Fruit fly (Drosophila melanogaster) whole organism, embryonic: ENCODE results near the gene CG33331.

Experiments
- B-H1 ChIP-seq: fragments of 200-800 bp; sonication (Bioruptor generic); IDR thresholded peaks from 3 replicates; pipeline ENCODE4 v1.3.6; 2022; ENCODE audit warnings: missing biosample characterization, missing genetic modification characterization
- BEAF-32 ChIP-seq: fragments of 200-800 bp; sonication (Bioruptor generic); optimal IDR thresholded peaks from 3 replicates; lab custom pipeline; 2017; ENCODE audit warnings: missing biosample characterization, missing genetic modification characterization, mild to moderate bottlenecking, moderate library complexity, missing genetic modification reagents
- CG10366 ChIP-seq: fragments of 200-800 bp; sonication (Bioruptor generic); IDR thresholded peaks from 2 replicates; pipeline ENCODE4 v1.3.6; 2022; ENCODE audit warnings: missing biosample characterization, missing genetic modification characterization
- CG10654 ChIP-seq: fragments of 200-800 bp; sonication (Bioruptor generic); optimal IDR thresholded peaks from 2 replicates; lab custom pipeline; 2016; ENCODE audit warnings: missing biosample characterization, missing genetic modification characterization
- CG11247 ChIP-seq: fragments of 200-800 bp; sonication (Bioruptor generic); IDR thresholded peaks from 2 replicates; pipeline ENCODE4 v1.3.6; 2022; ENCODE audit warnings: missing biosample characterization, missing genetic modification characterization
- CG11504 ChIP-seq: fragments of 200-800 bp; sonication (Bioruptor generic); optimal IDR thresholded peaks from 3 replicates; lab custom pipeline; 2019; ENCODE audit warnings: missing biosample characterization, mild to moderate bottlenecking, missing genetic modification characterization, moderate library complexity
- CG12104 ChIP-seq: fragments of 200-800 bp; sonication (Bioruptor generic); optimal IDR thresholded peaks from 3 replicates; lab custom pipeline; 2016; ENCODE audit warnings: missing biosample characterization, missing genetic modification characterization
- CG12155 ChIP-seq: fragments of 200-800 bp; sonication (Bioruptor generic); optimal IDR thresholded peaks from 3 replicates; lab custom pipeline; 2016; ENCODE audit warnings: missing biosample characterization, missing genetic modification characterization
- CG14667 ChIP-seq: fragments of 200-800 bp; sonication (Bioruptor generic); IDR thresholded peaks from 2 replicates; pipeline ENCODE4 v1.3.6; 2022; ENCODE audit warnings: missing biosample characterization, missing genetic modification characterization
- CG1647 ChIP-seq: fragments of 200-800 bp; sonication (Bioruptor generic); optimal IDR thresholded peaks from 3 replicates; lab custom pipeline; 2016; ENCODE audit warnings: missing biosample characterization, missing genetic modification characterization
- CG17186 ChIP-seq: fragments of 200-800 bp; sonication (Bioruptor generic); optimal IDR thresholded peaks from 3 replicates; lab custom pipeline; 2017; ENCODE audit warnings: missing biosample characterization, missing genetic modification reagents, missing genetic modification characterization
- CG31224 ChIP-seq: fragments of 200-800 bp; sonication (Bioruptor generic); IDR thresholded peaks from 2 replicates; pipeline ENCODE4 v1.3.6; 2022; ENCODE audit warnings: missing biosample characterization, missing genetic modification characterization
- CG31441 ChIP-seq: fragments of 200-800 bp; sonication (Bioruptor generic); IDR thresholded peaks from 2 replicates; pipeline ENCODE4 v1.3.6; 2022; ENCODE audit warnings: missing biosample characterization, missing genetic modification characterization
- CG4404 ChIP-seq: fragments of 200-800 bp; sonication (Bioruptor generic); IDR thresholded peaks from 2 replicates; pipeline ENCODE4 v1.3.6; 2022; ENCODE audit warnings: missing biosample characterization, missing genetic modification characterization
- CG6689 ChIP-seq: fragments of 200-800 bp; sonication (Bioruptor generic); IDR thresholded peaks from 2 replicates; pipeline ENCODE4 v1.3.6; 2022; ENCODE audit warnings: missing biosample characterization, missing genetic modification characterization
- CG7928 ChIP-seq: fragments of 200-800 bp; sonication (Bioruptor generic); optimal IDR thresholded peaks from 2 replicates; lab custom pipeline; 2017; ENCODE audit warnings: missing biosample characterization, mild to moderate bottlenecking, missing genetic modification characterization
- CG8359 ChIP-seq: fragments of 200-800 bp; sonication (Bioruptor generic); optimal IDR thresholded peaks from 2 replicates; lab custom pipeline; 2017; ENCODE audit warnings: missing biosample characterization, mild to moderate bottlenecking, missing genetic modification characterization, borderline replicate concordance
- CG8388 ChIP-seq: fragments of 200-800 bp; sonication (Bioruptor generic); optimal IDR thresholded peaks from 2 replicates; lab custom pipeline; 2019; ENCODE audit warnings: missing biosample characterization, mild to moderate bottlenecking, missing genetic modification characterization, moderate library complexity
- CrebB ChIP-seq: fragments of 200-800 bp; sonication (Bioruptor generic); optimal IDR thresholded peaks from 3 replicates; lab custom pipeline; 2018; ENCODE audit warnings: missing biosample characterization, mild to moderate bottlenecking, missing genetic modification characterization
- Dek ChIP-seq: fragments of 200-800 bp; sonication (Bioruptor generic); optimal IDR thresholded peaks from 3 replicates; lab custom pipeline; 2019; ENCODE audit warnings: missing biosample characterization, mild to moderate bottlenecking, missing genetic modification characterization, moderate library complexity
- Dip2 ChIP-seq: fragments of 200-800 bp; sonication (Bioruptor generic); IDR thresholded peaks from 2 replicates; pipeline ENCODE4 v1.3.6; 2022; ENCODE audit warnings: missing biosample characterization, missing genetic modification characterization
- Elba2 ChIP-seq: fragments of 200-800 bp; sonication (Bioruptor generic); optimal IDR thresholded peaks from 3 replicates; lab custom pipeline; 2016; ENCODE audit warnings: missing biosample characterization, missing genetic modification characterization
- Ets65A ChIP-seq: fragments of 200-800 bp; sonication (Bioruptor generic); peaks from one replicate; lab custom pipeline; 2016; ENCODE audit warnings: missing biosample characterization, missing genetic modification characterization
- H15 ChIP-seq: fragments of 200-800 bp; sonication (Bioruptor generic); IDR thresholded peaks from 3 replicates; pipeline ENCODE4 v1.3.6; 2022; ENCODE audit warnings: missing biosample characterization, missing genetic modification characterization
- HLH54F ChIP-seq: fragments of 200-800 bp; sonication (Bioruptor generic); optimal IDR thresholded peaks from 3 replicates; lab custom pipeline; 2016; ENCODE audit warnings: missing biosample characterization, missing genetic modification characterization
- Mes4 ChIP-seq: fragments of 200-800 bp; sonication (Bioruptor generic); optimal IDR thresholded peaks from 2 replicates; lab custom pipeline; 2016; ENCODE audit warnings: missing biosample characterization, missing genetic modification characterization
- Nf-YB ChIP-seq: fragments of 200-800 bp; sonication (Bioruptor generic); optimal IDR thresholded peaks from 3 replicates; lab custom pipeline; 2019; ENCODE audit warnings: missing biosample characterization, mild to moderate bottlenecking, missing genetic modification characterization, moderate library complexity
- Pdp1 ChIP-seq, 2 experiments: fragments of 200-800 bp; sonication (Bioruptor generic); optimal IDR thresholded peaks; 3 replicates each; lab custom pipeline; 2016; ENCODE audit warnings: missing biosample characterization in 2 of 2, missing genetic modification characterization in 2 of 2, mild to moderate bottlenecking in 1 of 2, moderate library complexity in 1 of 2
- Poxn ChIP-seq: fragments of 200-800 bp; sonication (Bioruptor generic); IDR thresholded peaks from 2 replicates; pipeline ENCODE4 v1.3.6; 2022; ENCODE audit warnings: missing biosample characterization, missing genetic modification characterization
- Ptx1 ChIP-seq: fragments of 200-800 bp; sonication (Bioruptor generic); IDR thresholded peaks from 2 replicates; pipeline ENCODE4 v1.3.6; 2022; ENCODE audit warnings: missing biosample characterization, missing genetic modification characterization
- Xrp1 ChIP-seq: fragments of 200-800 bp; sonication (Bioruptor generic); IDR thresholded peaks from 2 replicates; pipeline ENCODE4 v1.3.6; 2022; ENCODE audit warnings: missing biosample characterization, missing genetic modification characterization
- chif ChIP-seq, 2 experiments: fragments of 200-800 bp; sonication (Bioruptor generic); optimal IDR thresholded peaks; 3 replicates each; lab custom pipeline; 2016; ENCODE audit warnings: missing biosample characterization in 2 of 2, missing genetic modification characterization in 2 of 2
- chm ChIP-seq: fragments of 200-800 bp; sonication (Bioruptor generic); IDR thresholded peaks from 2 replicates; pipeline ENCODE4 v1.3.6; 2022; ENCODE audit warnings: missing biosample characterization, missing genetic modification characterization
- corto ChIP-seq: fragments of 200-800 bp; sonication (Bioruptor generic); optimal IDR thresholded peaks from 2 replicates; lab custom pipeline; 2016; ENCODE audit warnings: missing biosample characterization, mild to moderate bottlenecking, missing genetic modification characterization, moderate library complexity
- emc ChIP-seq: fragments of 200-800 bp; sonication (Bioruptor generic); optimal IDR thresholded peaks from 2 replicates; lab custom pipeline; 2016; ENCODE audit warnings: missing biosample characterization, missing genetic modification characterization
- gt ChIP-seq: fragments of 200-800 bp; sonication (Bioruptor generic); IDR thresholded peaks from 2 replicates; pipeline ENCODE4 v1.3.6; 2022; ENCODE audit warnings: missing biosample characterization, missing genetic modification characterization
- kay ChIP-seq: fragments of 200-800 bp; sonication (Bioruptor generic); optimal IDR thresholded peaks from 2 replicates; lab custom pipeline; 2016; ENCODE audit warnings: missing biosample characterization, missing genetic modification characterization
- prd ChIP-seq, 3 experiments: fragments of >200 bp in 2 of 3; fragments of 200-800 bp in 1 of 3; sonication (Bioruptor generic) in 1 of 3; optimal IDR thresholded peaks in 2 of 3; IDR thresholded peaks in 1 of 3; 2 replicates in 2 of 3; 3 replicates in 1 of 3; pipeline versions ENCODE4 v1.3.6 to Lab custom; 2017 to 2022; ENCODE audit warnings: missing biosample characterization in 1 of 3, missing genetic modification characterization in 1 of 3
- ro ChIP-seq: fragments of 200-800 bp; sonication (Bioruptor generic); IDR thresholded peaks from 2 replicates; pipeline ENCODE4 v1.3.6; 2022; ENCODE audit warnings: missing biosample characterization, missing genetic modification characterization
- salm ChIP-seq: fragments of 200-800 bp; sonication (Bioruptor generic); optimal IDR thresholded peaks from 2 replicates; lab custom pipeline; 2018; ENCODE audit warnings: missing biosample characterization, mild to moderate bottlenecking, missing genetic modification characterization
- sens ChIP-seq: fragments of 200-800 bp; sonication (Bioruptor generic); peaks from one replicate; lab custom pipeline; 2016; ENCODE audit warnings: missing biosample characterization, missing genetic modification characterization
- sim ChIP-seq: fragments of 200-800 bp; sonication (Bioruptor generic); IDR thresholded peaks from 2 replicates; pipeline ENCODE4 v1.3.6; 2022; ENCODE audit warnings: missing biosample characterization, missing genetic modification characterization
- slp2 ChIP-seq: fragments of 200-800 bp; sonication (Bioruptor generic); optimal IDR thresholded peaks from 2 replicates; lab custom pipeline; 2016; ENCODE audit warnings: missing biosample characterization, missing genetic modification characterization
- so ChIP-seq: fragments of 200-800 bp; sonication (Bioruptor generic); IDR thresholded peaks from 3 replicates; pipeline ENCODE4 v1.3.6; 2022; ENCODE audit warnings: missing biosample characterization, missing genetic modification characterization
- tup ChIP-seq: fragments of 200-800 bp; sonication (Bioruptor generic); optimal IDR thresholded peaks from 2 replicates; lab custom pipeline; 2016; ENCODE audit warnings: missing biosample characterization, mild to moderate bottlenecking, missing genetic modification characterization, moderate library complexity
- tx ChIP-seq: fragments of 200-800 bp; sonication (Bioruptor generic); optimal IDR thresholded peaks from 2 replicates; lab custom pipeline; 2016; ENCODE audit warnings: missing biosample characterization, missing genetic modification characterization
- wdn ChIP-seq: fragments of 200-800 bp; sonication (Bioruptor generic); IDR thresholded peaks from 2 replicates; pipeline ENCODE4 v1.3.6; 2022; ENCODE audit warnings: missing biosample characterization, missing genetic modification characterization
- zfh1 ChIP-seq: fragments of 200-800 bp; sonication (Bioruptor generic); IDR thresholded peaks from 3 replicates; pipeline ENCODE4 v1.3.6; 2022; ENCODE audit warnings: missing biosample characterization, missing genetic modification characterization

The CG33331 gene

DNA sequence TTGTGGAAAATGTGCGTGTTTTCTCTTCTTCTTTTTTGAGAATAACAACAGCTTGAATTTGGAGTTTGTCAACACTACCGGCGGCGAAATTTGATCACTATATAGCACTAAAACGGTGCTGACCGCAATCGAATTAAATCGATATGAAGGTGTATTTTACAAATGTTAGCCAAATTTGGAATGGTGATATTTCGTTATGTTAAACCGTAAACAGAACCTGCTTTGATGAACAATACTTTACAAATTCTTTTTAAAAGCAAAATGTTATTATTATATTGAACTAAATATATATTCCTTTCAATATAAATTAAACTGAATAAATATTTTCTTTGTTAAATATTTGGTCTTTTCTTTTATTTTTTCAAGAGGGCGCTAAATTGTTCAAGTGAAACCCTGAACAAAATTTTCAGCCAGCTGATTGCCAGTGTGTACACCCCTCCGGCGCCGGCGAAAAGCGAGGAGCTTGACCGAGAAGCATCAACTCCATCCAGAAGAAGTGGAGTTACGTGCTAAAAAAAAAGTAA, at the start of gene CG33331, which contains the start of the genes Rrp6 and CG33332 (continued):
- TF ChIP-seq CG17186 (GFP tag; lab: Kevin White, UChicago) = peak; percentile 54
- no peak for TF ChIP-seq ro (GFP tag; lab: Robert Waterston, UW)
- TF ChIP-seq salm (tag; lab: Kevin White, UChicago) = no peak
- TF ChIP-seq CG12155 (GFP tag; lab: Kevin White, UChicago) = peak; percentile 81
- peak; percentile 56 for TF ChIP-seq CG10366 (GFP tag; lab: Robert Waterston, UW)
- no peak for TF ChIP-seq CG31441
- peak; percentile 55 for TF ChIP-seq CG4404 (GFP tag; lab: Robert Waterston, UW)
- peak; percentile 53 for TF ChIP-seq CG10654 (GFP tag; lab: Kevin White, UChicago)
- no peak for TF ChIP-seq sim (GFP tag; lab: Robert Waterston, UW)
- TF ChIP-seq CG8388 = peak; percentile 31
- peak; percentile 74 for TF ChIP-seq HLH54F (GFP tag; lab: Kevin White, UChicago)
- no peak for TF ChIP-seq Dip2 (GFP tag; lab: Robert Waterston, UW)
- peak; percentile 78 for TF ChIP-seq Dek (tag; lab: Kevin White, UChicago)
- TF ChIP-seq CG1647 = peak; percentile 26
- TF ChIP-seq wdn (GFP tag; lab: Robert Waterston, UW) = no peak
- TF ChIP-seq chm (GFP tag; lab: Robert Waterston, UW) = peak; percentile 32; the same call in 1 of the 2 replicates
- TF ChIP-seq CG8359 (GFP tag; lab: Kevin White, UChicago) = no peak
- TF ChIP-seq chif (GFP tag; optimal IDR thresholded peaks at IDR 0.05; lab: Kevin White, UChicago) = peak; percentile 33 to 54
- peak; percentile 83 for TF ChIP-seq CG7928 (GFP tag; lab: Kevin White, UChicago)
- TF ChIP-seq BEAF-32 = peak; percentile 57
- TF ChIP-seq zfh1 = peak; percentile 47; the same call in 1 of the 3 replicates
- TF ChIP-seq Pdp1 (GFP tag; optimal IDR thresholded peaks at IDR 0.05; lab: Kevin White, UChicago) = peak; percentile 29 to 59
- TF ChIP-seq CG11247 = peak; percentile 65
- TF ChIP-seq Xrp1 (GFP tag; lab: Robert Waterston, UW) = peak; percentile 63

DNA sequence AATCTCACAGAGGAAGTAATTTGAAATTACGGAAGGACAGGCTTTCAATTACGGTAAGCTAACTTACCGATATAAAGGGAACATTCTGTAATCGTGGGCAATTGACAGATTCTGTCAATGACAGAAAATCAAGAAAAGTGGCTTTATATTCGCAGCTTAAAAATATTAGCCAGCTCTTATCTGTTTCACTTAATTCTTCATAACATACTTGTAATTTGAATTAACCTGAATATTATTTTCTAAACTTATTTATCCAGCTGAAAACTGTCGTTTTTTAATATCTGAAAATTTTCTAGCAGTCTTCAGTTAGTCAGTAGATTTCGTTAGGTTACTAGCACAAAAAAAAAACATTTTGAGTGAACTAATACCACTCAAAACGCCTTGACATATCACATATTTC, 41.5 kb upstream of the CG33331 start, which contains the start of gene CG3610:
Gene CG3610 (plus strand): TSS at position 301 of the 400 bp plus-strand sequence.
- no peak for TF ChIP-seq gt
- no peak for TF ChIP-seq kay

DNA sequence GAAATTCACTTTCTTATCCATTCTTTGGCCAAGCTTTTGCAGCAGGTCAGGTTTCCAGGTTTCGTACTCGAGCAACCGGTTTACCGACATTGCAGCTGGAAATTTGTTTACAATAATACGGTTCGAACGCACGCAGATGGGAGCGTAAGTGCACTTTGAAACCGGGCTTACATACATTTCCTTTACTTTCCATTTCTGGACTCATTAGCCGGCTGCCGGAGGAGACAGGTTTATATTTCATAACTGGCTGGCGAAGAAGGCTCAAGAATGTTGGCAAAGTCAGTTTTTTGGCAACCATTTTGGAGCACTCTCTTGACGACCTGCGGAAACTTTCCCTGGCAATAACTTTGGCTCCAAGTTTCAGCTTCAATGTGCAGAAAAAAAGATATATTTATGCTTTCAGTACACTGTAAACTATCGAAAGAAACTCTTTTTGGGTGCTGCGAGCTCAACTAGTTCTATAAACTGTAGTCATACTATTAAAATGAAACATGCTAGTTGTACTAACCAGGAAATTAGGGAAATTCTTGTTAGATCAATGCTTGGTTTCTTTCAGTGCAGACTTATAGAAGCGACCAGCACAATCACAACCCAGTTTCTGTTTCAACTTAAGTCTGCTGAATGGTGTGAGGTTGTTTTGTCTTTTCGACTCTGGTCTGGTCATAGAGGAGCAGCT, 39.2 kb upstream of the CG33331 start:
- TF ChIP-seq B-H1 = no peak
- peak; percentile 17; the same call in 1 of the 3 replicates for TF ChIP-seq so
- TF ChIP-seq CG12104 (GFP tag; lab: Kevin White, UChicago) = no peak
- no peak for TF ChIP-seq CG31224 (GFP tag; lab: Robert Waterston, UW)
- TF ChIP-seq CG11504 = peak; percentile 8
- no peak for TF ChIP-seq H15
- TF ChIP-seq Mes4 = no peak
- no peak for TF ChIP-seq CG6689
- no peak for TF ChIP-seq Elba2 (GFP tag; lab: Kevin White, UChicago)
- no peak for TF ChIP-seq prd (optimal IDR thresholded peaks at IDR 0.05; lab: Kevin White, UChicago)
- TF ChIP-seq prd (GFP tag; IDR thresholded peaks at IDR 0.05; lab: Robert Waterston, UW) = peak; percentile 35; the same call in 1 of the 3 replicates
- no peak for TF ChIP-seq tup (GFP tag; lab: Kevin White, UChicago)
- no peak for TF ChIP-seq CG14667
- no peak for TF ChIP-seq Poxn
- no peak for TF ChIP-seq CrebB (tag; lab: Kevin White, UChicago)
- no peak for TF ChIP-seq slp2 (GFP tag; lab: Kevin White, UChicago)
- no peak for TF ChIP-seq corto (GFP tag; lab: Kevin White, UChicago)
- TF ChIP-seq tx (GFP tag; lab: Kevin White, UChicago) = no peak
- TF ChIP-seq Ets65A (GFP tag; lab: Kevin White, UChicago) = peak; percentile 74
- TF ChIP-seq emc = no peak
- TF ChIP-seq sens (GFP tag; lab: Kevin White, UChicago) = peak; percentile 82
- no peak for TF ChIP-seq Nf-YB (GFP tag; lab: Kevin White, UChicago)
- TF ChIP-seq CG8359 (GFP tag; lab: Kevin White, UChicago) = no peak
- peak; percentile 31; the same call in 1 of the 2 replicates for TF ChIP-seq Ptx1 (GFP tag; lab: Robert Waterston, UW)
